Worm (Caenorhabditis elegans) whole organism, L1 larva: ENCODE measurements around the gene lact-1.

ENCODE experiments used
- C16A3.4 ChIP-seq: fragments of 150-350 bp; optimal IDR thresholded peaks from 2 replicates; lab custom pipeline; 2014; ENCODE audit warnings: missing biosample characterization, missing genetic modification characterization
- C34B4.2 ChIP-seq: sonication (generic microtip); optimal IDR thresholded peaks from 2 replicates; lab custom pipeline; 2017; ENCODE audit warnings: mild to moderate bottlenecking, missing genetic modification characterization, missing compliant biosample characterization
- Y116A8C.19 ChIP-seq: sonication (generic microtip); optimal IDR thresholded peaks from 2 replicates; lab custom pipeline; 2016; ENCODE audit warnings: missing compliant biosample characterization, missing genetic modification characterization, borderline replicate concordance
- aha-1 ChIP-seq: fragments of 150-350 bp; optimal IDR thresholded peaks from 2 replicates; lab custom pipeline; 2014; ENCODE audit warnings: missing biosample characterization, missing genetic modification characterization
- alr-1 ChIP-seq: fragments of 200-800 bp; sonication (Bioruptor generic); optimal IDR thresholded peaks from 2 replicates; lab custom pipeline; 2018; ENCODE audit warnings: borderline replicate concordance, mild to moderate bottlenecking, missing genetic modification characterization, missing compliant biosample characterization
- ama-1 ChIP-seq: fragments of 150-350 bp; optimal IDR thresholded peaks from 2 replicates; lab custom pipeline; 2014
- ceh-82 ChIP-seq, 3 experiments: fragments of 150-350 bp in 1 of 3; sonication (generic microtip) in 2 of 3; optimal IDR thresholded peaks; 2 replicates each; lab custom pipeline; 2014 to 2017; ENCODE audit warnings: missing biosample characterization in 3 of 3, missing genetic modification characterization in 3 of 3
- ces-1 ChIP-seq: fragments of 150-350 bp; optimal IDR thresholded peaks from 2 replicates; lab custom pipeline; 2014; ENCODE audit warnings: missing biosample characterization, missing genetic modification reagents, missing genetic modification characterization
- dpl-1 ChIP-seq, 3 experiments: fragments of 150-350 bp in 2 of 3; sonication (generic microtip) in 1 of 3; optimal IDR thresholded peaks; 2 replicates each; lab custom pipeline; 2014 to 2017; ENCODE audit warnings: missing biosample characterization in 3 of 3, missing genetic modification characterization in 3 of 3, missing genetic modification reagents in 3 of 3
- dsc-1 ChIP-seq: sonication (generic microtip); optimal IDR thresholded peaks from 2 replicates; lab custom pipeline; 2016; ENCODE audit warnings: mild to moderate bottlenecking, missing genetic modification characterization, missing compliant biosample characterization
- efl-1 ChIP-seq, 4 experiments: fragments of 150-350 bp; optimal IDR thresholded peaks in 3 of 4; peaks in 1 of 4; 1 replicate in 1 of 4; 2 replicates in 3 of 4; lab custom pipeline; 2014; ENCODE audit warnings: missing biosample characterization in 2 of 4, missing genetic modification characterization in 2 of 4, missing genetic modification reagents in 2 of 4
- egl-13 ChIP-seq: sonication (generic microtip); optimal IDR thresholded peaks from 2 replicates; lab custom pipeline; 2016; ENCODE audit warnings: missing genotype, missing genetic modification reagents, missing genetic modification characterization, missing compliant biosample characterization
- elt-2 ChIP-seq: sonication (generic microtip); optimal IDR thresholded peaks from 2 replicates; lab custom pipeline; 2016; ENCODE audit warnings: missing genetic modification characterization, mild to moderate bottlenecking, inconsistent platforms, missing compliant biosample characterization, missing genetic modification reagents
- elt-3 ChIP-seq, 6 experiments: fragments of 150-350 bp in 1 of 6; sonication (generic microtip); optimal IDR thresholded peaks; 2 replicates each; lab custom pipeline; 2017 to 2018; ENCODE audit warnings: missing biosample characterization in 6 of 6, missing genetic modification characterization in 6 of 6, inconsistent platforms in 1 of 6
- ets-5 ChIP-seq: fragments of 200-800 bp; sonication (Bioruptor generic); IDR thresholded peaks from 2 replicates; pipeline ENCODE4 v1.3.6; 2022; ENCODE audit warnings: missing genetic modification characterization, missing compliant biosample characterization
- fkh-4 ChIP-seq: sonication (generic microtip); optimal IDR thresholded peaks from 2 replicates; lab custom pipeline; 2016; ENCODE audit warnings: missing compliant biosample characterization, missing genetic modification characterization, borderline replicate concordance
- fkh-8 ChIP-seq: sonication (generic microtip); optimal IDR thresholded peaks from 2 replicates; lab custom pipeline; 2016; ENCODE audit warnings: mild to moderate bottlenecking, missing genetic modification characterization, missing compliant biosample characterization
- fos-1 ChIP-seq: fragments of 150-350 bp; optimal IDR thresholded peaks from 2 replicates; lab custom pipeline; 2014; ENCODE audit warnings: missing biosample characterization, missing genetic modification characterization
- grh-1 ChIP-seq: fragments of 200-800 bp; sonication (Bioruptor generic); IDR thresholded peaks from 2 replicates; pipeline ENCODE4 v1.3.6; 2022; ENCODE audit warnings: missing genetic modification reagents, missing genetic modification characterization, missing compliant biosample characterization
- hlh-17 ChIP-seq: fragments of 200-800 bp; sonication (Bioruptor generic); optimal IDR thresholded peaks from 2 replicates; lab custom pipeline; 2018; ENCODE audit warnings: missing genetic modification characterization, mild to moderate bottlenecking, missing compliant biosample characterization, moderate library complexity, borderline replicate concordance
- hlh-4 ChIP-seq: sonication (generic microtip); optimal IDR thresholded peaks from 2 replicates; lab custom pipeline; 2016; ENCODE audit warnings: mild to moderate bottlenecking, missing genetic modification characterization, missing compliant biosample characterization
- irx-1 ChIP-seq: sonication (generic microtip); optimal IDR thresholded peaks from 2 replicates; lab custom pipeline; 2016; ENCODE audit warnings: missing genetic modification characterization, missing compliant biosample characterization
- isw-1 ChIP-seq: fragments of 200-800 bp; sonication (Bioruptor generic); IDR thresholded peaks from 2 replicates; pipeline ENCODE4 v1.3.6; 2022; ENCODE audit warnings: missing genetic modification characterization, missing compliant biosample characterization
- jun-1 ChIP-seq: fragments of 150-350 bp; optimal IDR thresholded peaks from 2 replicates; lab custom pipeline; 2014; ENCODE audit warnings: missing biosample characterization, missing genetic modification reagents, missing genetic modification characterization
- lin-35 ChIP-seq, 2 experiments: fragments of 150-350 bp; optimal IDR thresholded peaks; 2 replicates each; lab custom pipeline; 2014; ENCODE audit warnings: missing biosample characterization in 2 of 2, missing genetic modification characterization in 2 of 2, missing genetic modification reagents in 2 of 2
- lin-39 ChIP-seq: fragments of 150-350 bp; optimal IDR thresholded peaks from 2 replicates; lab custom pipeline; 2014; ENCODE audit warnings: missing biosample characterization, missing genetic modification reagents, missing genetic modification characterization
- lsy-2 ChIP-seq, 2 experiments: fragments of 150-350 bp; optimal IDR thresholded peaks; 2 replicates each; lab custom pipeline; 2014; ENCODE audit warnings: missing biosample characterization in 2 of 2, missing genetic modification characterization in 2 of 2
- mab-9 ChIP-seq: fragments of 200-800 bp; sonication (Bioruptor generic); IDR thresholded peaks from 2 replicates; pipeline ENCODE4 v1.3.6; 2022; ENCODE audit warnings: missing genetic modification reagents, missing genetic modification characterization, missing compliant biosample characterization
- mdl-1 ChIP-seq, 2 experiments: fragments of 150-350 bp; optimal IDR thresholded peaks; 2 replicates each; lab custom pipeline; 2014 to 2017; ENCODE audit warnings: missing biosample characterization in 2 of 2, missing genetic modification characterization in 2 of 2, inconsistent platforms in 1 of 2
- nhr-12 ChIP-seq: sonication (generic microtip); optimal IDR thresholded peaks from 2 replicates; lab custom pipeline; 2017; ENCODE audit warnings: missing biosample characterization, missing genetic modification characterization
- nhr-19 ChIP-seq: fragments of 200-800 bp; sonication (Bioruptor generic); conservative IDR thresholded peaks from 2 replicates; pipeline ENCODE4 v1.3.6; 2022; ENCODE audit warnings: missing genetic modification characterization, missing compliant biosample characterization
- nhr-237 ChIP-seq: fragments of 150-350 bp; optimal IDR thresholded peaks from 2 replicates; lab custom pipeline; 2014; ENCODE audit warnings: missing biosample characterization, missing genetic modification characterization
- nhr-47 ChIP-seq: sonication (generic microtip); optimal IDR thresholded peaks from 2 replicates; lab custom pipeline; 2016; ENCODE audit warnings: mild to moderate bottlenecking, missing genetic modification characterization, moderate library complexity, missing compliant biosample characterization
- nhr-71 ChIP-seq: sonication (generic microtip); optimal IDR thresholded peaks from 2 replicates; lab custom pipeline; 2016; ENCODE audit warnings: mild to moderate bottlenecking, missing genetic modification characterization, moderate library complexity, missing compliant biosample characterization
- nhr-76 ChIP-seq: sonication (generic microtip); optimal IDR thresholded peaks from 2 replicates; lab custom pipeline; 2017; ENCODE audit warnings: missing biosample characterization, missing genetic modification characterization
- nhr-77 ChIP-seq: fragments of 150-350 bp; optimal IDR thresholded peaks from 2 replicates; lab custom pipeline; 2014; ENCODE audit warnings: missing biosample characterization, missing genetic modification characterization
- nhr-85 ChIP-seq: sonication (generic microtip); peaks from one replicate; lab custom pipeline; 2016; ENCODE audit warnings: missing genetic modification characterization, inconsistent platforms, missing compliant biosample characterization
- pag-3 ChIP-seq: sonication (generic microtip); optimal IDR thresholded peaks from 2 replicates; lab custom pipeline; 2017; ENCODE audit warnings: missing genetic modification characterization, mild to moderate bottlenecking, missing compliant biosample characterization, antibody characterized with exemption, borderline replicate concordance; ENCODE audit not compliant: insufficient read depth
- pax-3 ChIP-seq: fragments of 200-800 bp; sonication (Bioruptor generic); optimal IDR thresholded peaks from 2 replicates; lab custom pipeline; 2018; ENCODE audit warnings: mild to moderate bottlenecking, missing genetic modification characterization, moderate library complexity, missing compliant biosample characterization
- skn-1 ChIP-seq: fragments of 150-350 bp; optimal IDR thresholded peaks from 2 replicates; lab custom pipeline; 2014; ENCODE audit warnings: missing biosample characterization, missing genetic modification characterization
- snu-23 ChIP-seq: sonication (generic microtip); optimal IDR thresholded peaks from 2 replicates; lab custom pipeline; 2016; ENCODE audit warnings: missing genetic modification characterization, missing compliant biosample characterization
- sptf-1 ChIP-seq: fragments of 150-350 bp; optimal IDR thresholded peaks from 2 replicates; lab custom pipeline; 2014; ENCODE audit warnings: missing biosample characterization, missing genetic modification characterization
- sup-37 ChIP-seq: fragments of 200-800 bp; sonication (Bioruptor generic); optimal IDR thresholded peaks from 2 replicates; lab custom pipeline; 2018; ENCODE audit warnings: mild to moderate bottlenecking, missing genetic modification characterization, missing compliant biosample characterization
- swsn-7 ChIP-seq: sonication (generic microtip); optimal IDR thresholded peaks from 2 replicates; lab custom pipeline; 2016; ENCODE audit warnings: missing genetic modification characterization, missing compliant biosample characterization
- xbp-1 ChIP-seq: sonication (generic microtip); optimal IDR thresholded peaks from 2 replicates; lab custom pipeline; 2016; ENCODE audit warnings: missing genetic modification characterization, missing compliant biosample characterization
- zag-1 ChIP-seq: fragments of 150-350 bp; optimal IDR thresholded peaks from 2 replicates; lab custom pipeline; 2014; ENCODE audit warnings: missing biosample characterization, missing genetic modification characterization
- ztf-11 ChIP-seq, 2 experiments: sonication (generic microtip); optimal IDR thresholded peaks; 2 replicates each; lab custom pipeline; 2016 to 2017; ENCODE audit warnings: missing genetic modification characterization in 2 of 2, missing biosample characterization in 1 of 2, missing compliant biosample characterization in 1 of 2

lact-1 gene

DNA sequence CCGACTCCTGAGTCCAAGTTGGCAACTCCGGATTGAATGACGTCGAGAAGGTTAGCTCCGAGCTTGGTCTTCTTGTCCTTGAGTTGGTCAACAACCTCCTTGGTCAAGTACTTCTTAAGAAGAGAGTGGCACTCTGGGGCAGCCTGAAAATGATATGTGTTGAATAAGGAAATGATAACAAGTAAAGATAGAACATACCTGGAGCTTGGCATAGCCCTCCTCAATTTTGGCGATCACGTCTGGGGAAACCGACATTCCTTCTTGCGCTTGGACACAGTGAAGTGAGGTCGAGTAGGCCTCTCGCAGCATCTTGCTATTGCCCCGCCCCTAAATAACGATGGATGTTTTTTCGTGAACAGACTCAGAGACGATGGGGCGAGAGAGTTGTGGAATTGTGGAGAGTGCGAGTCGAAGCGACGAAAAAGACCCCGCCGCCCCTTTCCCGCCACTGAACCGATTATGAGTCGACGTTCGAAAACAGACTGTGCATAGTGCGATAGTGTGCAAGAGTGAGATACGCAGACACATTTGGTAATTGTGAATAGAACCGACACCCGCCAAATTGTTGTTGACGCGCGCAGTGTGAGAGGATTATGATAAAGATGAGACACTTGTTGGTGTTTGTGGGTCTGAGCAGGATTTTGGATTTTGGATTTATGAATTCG is 27.9 kb downstream of the lact-1 start (continued):
- peak; percentile 18 for TF ChIP-seq nhr-19
- peak in 1 of 2 experiments; percentile 26 for TF ChIP-seq lsy-2 (tag; optimal IDR thresholded peaks at IDR 0.05; lab: Kevin White, UChicago)
- peak; percentile 26 for TF ChIP-seq jun-1
- no peak for TF ChIP-seq sptf-1
- TF ChIP-seq skn-1 (tag; lab: Kevin White, UChicago): no peak
- TF ChIP-seq zag-1 (tag; lab: Kevin White, UChicago): no peak
- TF ChIP-seq fkh-8 (tag; lab: Kevin White, UChicago): no peak
- TF ChIP-seq swsn-7: peak; percentile 37
- TF ChIP-seq C16A3.4: peak; percentile 33
- no peak for TF ChIP-seq mab-9 (GFP tag; lab: Robert Waterston, UW)
- peak; percentile 4 for TF ChIP-seq ama-1
- no peak for TF ChIP-seq nhr-12 (tag; lab: Kevin White, UChicago)
- TF ChIP-seq mdl-1 (tag; optimal IDR thresholded peaks at IDR 0.05; lab: Kevin White, UChicago): peak in 1 of 2 experiments; percentile 16
- TF ChIP-seq nhr-47 (tag; lab: Kevin White, UChicago): peak; percentile 7

DNA sequence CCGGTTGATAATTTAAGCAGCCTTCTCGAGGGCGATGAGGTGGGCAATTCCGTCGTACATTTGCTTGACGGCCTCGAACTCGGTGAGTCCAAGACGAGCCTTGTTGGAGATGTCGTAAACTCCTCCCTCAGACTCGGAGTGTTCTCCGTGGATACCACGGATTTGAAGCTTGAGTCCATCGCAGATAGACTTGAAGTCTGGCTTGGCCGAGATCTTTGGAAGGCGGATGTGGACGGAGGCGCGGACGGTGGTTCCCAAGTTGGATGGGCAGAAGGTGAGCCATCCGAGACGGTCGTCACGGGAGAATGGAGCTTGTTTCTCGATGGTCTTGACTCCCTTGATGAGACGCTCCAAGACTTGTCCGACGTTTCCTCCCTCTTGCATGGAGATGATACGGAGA is 29.3 kb downstream of the lact-1 start:
- TF ChIP-seq ets-5 (GFP tag; lab: Robert Waterston, UW) (0 out of 2 replicates have a peak, but pooled peaks have one; percentile 23), snu-23 (GFP tag; lab: Kevin White, UChicago) (no peak)

DNA sequence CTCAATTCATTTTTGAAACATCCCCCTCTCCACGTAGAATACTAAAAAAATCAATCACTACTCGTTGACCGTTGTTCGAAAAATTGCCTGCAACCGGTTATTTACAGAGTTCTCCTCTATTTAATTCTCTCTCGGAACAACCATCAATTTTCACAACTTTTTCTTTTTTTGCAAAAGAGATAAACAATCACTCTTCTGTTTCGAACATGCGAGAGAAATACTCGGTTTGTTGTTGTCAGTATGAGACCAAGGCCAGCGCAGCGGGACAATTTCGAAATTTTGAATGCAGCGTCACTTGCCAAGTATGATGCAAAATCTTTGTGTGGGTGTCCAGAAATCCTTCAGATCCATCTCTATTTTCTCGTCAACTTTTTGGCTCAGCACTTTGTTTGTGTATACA is 29.9 kb downstream of the lact-1 start:
- TF ChIP-seq nhr-12 (tag; lab: Kevin White, UChicago): no peak
- no peak for TF ChIP-seq pax-3
- peak; percentile 35 for TF ChIP-seq nhr-71
- TF ChIP-seq ces-1: no peak
- TF ChIP-seq elt-2 (tag; lab: Kevin White, UChicago): no peak
- TF ChIP-seq egl-13 (tag; lab: Kevin White, UChicago): no peak
- peak in 1 of 2 experiments; percentile 11 for TF ChIP-seq efl-1 (optimal IDR thresholded peaks at IDR 0.05; lab: Kevin White, UChicago)
- TF ChIP-seq efl-1 (GFP tag; optimal IDR thresholded peaks at IDR 0.05 in 1 of 2; lab: Kevin White, UChicago): no peak
- TF ChIP-seq ceh-82 (tag; optimal IDR thresholded peaks at IDR 0.05; lab: Kevin White, UChicago): peak in 1 of 3 experiments; percentile 5
- no peak for TF ChIP-seq alr-1
- TF ChIP-seq xbp-1 (tag; lab: Kevin White, UChicago): peak; percentile 7
- peak; percentile 10 for TF ChIP-seq dsc-1 (tag; lab: Kevin White, UChicago)
- peak in 1 of 6 experiments; percentile 10 for TF ChIP-seq elt-3 (tag; optimal IDR thresholded peaks at IDR 0.05; lab: Kevin White, UChicago)
- no peak for TF ChIP-seq lin-39 (tag; lab: Kevin White, UChicago)
- TF ChIP-seq ztf-11 (tag; optimal IDR thresholded peaks at IDR 0.05; lab: Kevin White, UChicago): no peak
- TF ChIP-seq skn-1 (tag; lab: Kevin White, UChicago): no peak
- TF ChIP-seq fkh-8 (tag; lab: Kevin White, UChicago): no peak
- TF ChIP-seq nhr-77: no peak
- TF ChIP-seq hlh-4: no peak
- TF ChIP-seq nhr-76: no peak
- no peak for TF ChIP-seq grh-1 (GFP tag; lab: Robert Waterston, UW)
- no peak for TF ChIP-seq mdl-1 (tag; optimal IDR thresholded peaks at IDR 0.05; lab: Kevin White, UChicago)
- TF ChIP-seq lsy-2 (tag; optimal IDR thresholded peaks at IDR 0.05; lab: Kevin White, UChicago): peak in 1 of 2 experiments; percentile 25
- TF ChIP-seq dpl-1 (GFP tag; optimal IDR thresholded peaks at IDR 0.05; lab: Kevin White, UChicago): no peak
- TF ChIP-seq C34B4.2 (tag; lab: Kevin White, UChicago): no peak
- TF ChIP-seq hlh-17 (GFP tag; lab: Kevin White, UChicago): no peak
- TF ChIP-seq fos-1 (tag; lab: Kevin White, UChicago): peak; percentile 12
- TF ChIP-seq Y116A8C.19 (tag; lab: Kevin White, UChicago): no peak
- TF ChIP-seq pag-3 (tag; lab: Kevin White, UChicago): no peak
- peak; percentile 3 for TF ChIP-seq irx-1 (tag; lab: Kevin White, UChicago)
- TF ChIP-seq sup-37 (GFP tag; lab: Kevin White, UChicago): no peak
- TF ChIP-seq isw-1 (GFP tag; lab: Robert Waterston, UW): no peak
- peak; percentile 77 for TF ChIP-seq nhr-85 (tag; lab: Kevin White, UChicago)
- TF ChIP-seq zag-1 (tag; lab: Kevin White, UChicago): no peak
- no peak for TF ChIP-seq lin-35 (GFP tag; optimal IDR thresholded peaks at IDR 0.05; lab: Kevin White, UChicago)
- TF ChIP-seq fkh-4 (tag; lab: Kevin White, UChicago): no peak
- no peak for TF ChIP-seq nhr-237 (tag; lab: Kevin White, UChicago)
- no peak for TF ChIP-seq aha-1
